Worm (Caenorhabditis elegans) whole organism, L3 larva: ENCODE data around the gene hhat-2.

Experiments used
- R02D3.7 ChIP-seq: fragments of 150-350 bp; optimal IDR thresholded peaks from 2 replicates; lab custom pipeline; 2014; ENCODE audit warnings: missing biosample characterization, missing genetic modification characterization
- ama-1 ChIP-seq: fragments of 150-350 bp; optimal IDR thresholded peaks from 2 replicates; lab custom pipeline; 2018
- ceh-16 ChIP-seq: sonication (generic microtip); optimal IDR thresholded peaks from 2 replicates; lab custom pipeline; 2017; ENCODE audit warnings: missing biosample characterization, missing genetic modification characterization
- ceh-82 ChIP-seq: fragments of 150-350 bp; optimal IDR thresholded peaks from 2 replicates; lab custom pipeline; 2014; ENCODE audit warnings: missing biosample characterization, missing genetic modification characterization
- ceh-9 ChIP-seq: sonication (generic microtip); optimal IDR thresholded peaks from 2 replicates; lab custom pipeline; 2018; ENCODE audit warnings: missing biosample characterization, missing genetic modification characterization
- daf-12 ChIP-seq: fragments of 150-350 bp; optimal IDR thresholded peaks from 2 replicates; lab custom pipeline; 2014; ENCODE audit warnings: missing biosample characterization, missing genetic modification reagents, missing genetic modification characterization
- egl-5 ChIP-seq: fragments of 150-350 bp; optimal IDR thresholded peaks from 2 replicates; lab custom pipeline; 2017; ENCODE audit warnings: missing biosample characterization, missing genetic modification reagents, missing genetic modification characterization, inconsistent platforms
- elt-1 ChIP-seq: fragments of 150-350 bp; optimal IDR thresholded peaks from 2 replicates; lab custom pipeline; 2014; ENCODE audit warnings: missing biosample characterization, missing genetic modification characterization
- eor-1 ChIP-seq, 2 experiments: fragments of 150-350 bp; optimal IDR thresholded peaks; 2 replicates each; lab custom pipeline; 2014 to 2018; ENCODE audit warnings: missing biosample characterization in 2 of 2, missing genetic modification characterization in 2 of 2
- fkh-10 ChIP-seq: sonication (generic microtip); optimal IDR thresholded peaks from 2 replicates; lab custom pipeline; 2017; ENCODE audit warnings: missing biosample characterization, missing genetic modification reagents, missing genetic modification characterization
- fkh-2 ChIP-seq: fragments of 150-350 bp; optimal IDR thresholded peaks from 2 replicates; lab custom pipeline; 2014; ENCODE audit warnings: missing biosample characterization, missing genetic modification reagents, missing genetic modification characterization
- fos-1 ChIP-seq: fragments of 150-350 bp; optimal IDR thresholded peaks from 2 replicates; lab custom pipeline; 2014; ENCODE audit warnings: missing biosample characterization, missing genetic modification characterization
- hmg-11 ChIP-seq: sonication (generic microtip); optimal IDR thresholded peaks from 2 replicates; lab custom pipeline; 2016; ENCODE audit warnings: missing genetic modification characterization, missing compliant biosample characterization
- jun-1 ChIP-seq: fragments of 150-350 bp; optimal IDR thresholded peaks from 2 replicates; lab custom pipeline; 2014; ENCODE audit warnings: missing biosample characterization, missing genetic modification reagents, missing genetic modification characterization
- lin-39 ChIP-seq: fragments of 150-350 bp; optimal IDR thresholded peaks from 2 replicates; lab custom pipeline; 2018; ENCODE audit warnings: missing biosample characterization, missing genetic modification reagents, missing genetic modification characterization
- mdl-1 ChIP-seq: fragments of 150-350 bp; optimal IDR thresholded peaks from 2 replicates; lab custom pipeline; 2014; ENCODE audit warnings: missing biosample characterization, missing genetic modification characterization
- nfya-1 ChIP-seq: sonication (generic microtip); optimal IDR thresholded peaks from 2 replicates; lab custom pipeline; 2017; ENCODE audit warnings: missing genetic modification characterization, mild to moderate bottlenecking, missing compliant biosample characterization, antibody characterized with exemption, moderate library complexity; ENCODE audit not compliant: insufficient read depth
- nhr-11 ChIP-seq: fragments of 150-350 bp; optimal IDR thresholded peaks from 2 replicates; lab custom pipeline; 2014; ENCODE audit warnings: missing biosample characterization, missing genetic modification characterization
- nhr-12 ChIP-seq: fragments of 150-350 bp; optimal IDR thresholded peaks from 2 replicates; lab custom pipeline; 2014; ENCODE audit warnings: missing biosample characterization, missing genetic modification characterization
- nhr-25 ChIP-seq: sonication (generic microtip); optimal IDR thresholded peaks from 2 replicates; lab custom pipeline; 2017; ENCODE audit warnings: missing biosample characterization, missing genetic modification characterization
- nhr-28 ChIP-seq: fragments of 150-350 bp; optimal IDR thresholded peaks from 2 replicates; lab custom pipeline; 2014; ENCODE audit warnings: missing biosample characterization, missing genetic modification characterization
- nhr-43 ChIP-seq: sonication (generic microtip); optimal IDR thresholded peaks from 2 replicates; lab custom pipeline; 2016; ENCODE audit warnings: mild to moderate bottlenecking, missing genetic modification characterization, missing compliant biosample characterization; ENCODE audit not compliant: poor library complexity, severe bottlenecking
- nhr-67 ChIP-seq: fragments of 150-350 bp; optimal IDR thresholded peaks from 2 replicates; lab custom pipeline; 2014; ENCODE audit warnings: missing biosample characterization, missing genetic modification characterization
- nhr-77 ChIP-seq: fragments of 150-350 bp; optimal IDR thresholded peaks from 2 replicates; lab custom pipeline; 2014; ENCODE audit warnings: missing biosample characterization, missing genetic modification characterization
- pqm-1 ChIP-seq: fragments of 150-350 bp; optimal IDR thresholded peaks from 2 replicates; lab custom pipeline; 2017; ENCODE audit warnings: missing biosample characterization, missing genetic modification characterization, inconsistent platforms
- sea-2 ChIP-seq: fragments of 150-350 bp; sonication (generic microtip); optimal IDR thresholded peaks from 4 replicates; lab custom pipeline; 2014; ENCODE audit warnings: missing biosample characterization, missing genetic modification reagents, missing genetic modification characterization
- skn-1 ChIP-seq: fragments of 150-350 bp; optimal IDR thresholded peaks from 2 replicates; lab custom pipeline; 2014; ENCODE audit warnings: missing biosample characterization, missing genetic modification characterization
- snpc-4 ChIP-seq: fragments of 150-350 bp; optimal IDR thresholded peaks from 2 replicates; lab custom pipeline; 2014; ENCODE audit warnings: missing biosample characterization, missing genetic modification characterization
- tbx-2 ChIP-seq: sonication (generic microtip); optimal IDR thresholded peaks from 2 replicates; lab custom pipeline; 2016; ENCODE audit warnings: mild to moderate bottlenecking, missing genetic modification characterization, missing compliant biosample characterization
- unc-39 ChIP-seq: sonication (generic microtip); optimal IDR thresholded peaks from 4 replicates; lab custom pipeline; 2017; ENCODE audit warnings: missing biosample characterization, missing genetic modification characterization
- unc-62 ChIP-seq: fragments of 150-350 bp; sonication (generic microtip); optimal IDR thresholded peaks from 4 replicates; lab custom pipeline; 2014; ENCODE audit warnings: missing biosample characterization, missing genetic modification reagents, missing genetic modification characterization
- zag-1 ChIP-seq: fragments of 150-350 bp; optimal IDR thresholded peaks from 2 replicates; lab custom pipeline; 2014; ENCODE audit warnings: missing biosample characterization, missing genetic modification characterization
- ztf-11 ChIP-seq: fragments of 150-350 bp; optimal IDR thresholded peaks from 2 replicates; lab custom pipeline; 2014; ENCODE audit warnings: missing biosample characterization, missing genetic modification characterization
- ztf-4 ChIP-seq: fragments of 150-350 bp; optimal IDR thresholded peaks from 2 replicates; lab custom pipeline; 2014; ENCODE audit warnings: missing biosample characterization, missing genetic modification characterization

The hhat-2 gene

ce11 chrIV:14824201-14824600 lies 4.7 kb downstream of the hhat-2 start:
- TF ChIP-seq tbx-2 (tag; lab: Kevin White, UChicago): no peak
- no peak for TF ChIP-seq ztf-4
- TF ChIP-seq fkh-10: no peak
- no peak for TF ChIP-seq nhr-77 (tag; lab: Kevin White, UChicago)
- TF ChIP-seq snpc-4 (tag; lab: Kevin White, UChicago): no peak
- no peak for TF ChIP-seq egl-5
- TF ChIP-seq mdl-1 (tag; lab: Kevin White, UChicago): no peak
- TF ChIP-seq zag-1: no peak
- no peak for TF ChIP-seq unc-39
- TF ChIP-seq ceh-9 (tag; lab: Kevin White, UChicago): no peak
- TF ChIP-seq nhr-11: no peak
- no peak for TF ChIP-seq fos-1
- TF ChIP-seq jun-1: no peak
- TF ChIP-seq ceh-82: no peak
- no peak for TF ChIP-seq fkh-2 (tag; lab: Kevin White, UChicago)
- no peak for TF ChIP-seq sea-2 (GFP tag; lab: Kevin White, UChicago)

DNA sequence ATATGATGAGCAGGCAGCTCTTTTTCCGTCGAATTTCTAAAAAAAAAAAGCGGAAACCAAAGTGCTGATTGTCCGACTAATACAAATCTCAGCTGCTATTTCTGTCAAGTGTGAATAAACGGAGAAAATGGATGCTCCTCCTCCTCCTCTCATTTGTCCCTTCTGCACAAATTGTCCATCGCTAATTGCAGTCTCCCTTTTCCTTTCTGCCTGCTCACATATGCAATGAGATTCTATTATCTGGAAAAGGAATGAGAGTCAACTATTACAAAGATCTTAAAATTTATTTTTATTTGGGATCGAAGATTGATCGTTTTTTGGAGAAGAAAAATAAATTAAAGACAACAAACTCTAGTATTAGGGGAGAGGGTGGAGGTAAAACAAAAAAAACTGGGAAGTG lies 6.7 kb downstream of the hhat-2 start:
- TF ChIP-seq nhr-43 (tag; lab: Kevin White, UChicago) (peak; percentile 50), skn-1 (tag; lab: Kevin White, UChicago) (peak; percentile 9), fkh-10 (no peak), ceh-82 (peak; percentile 3), daf-12 (tag; lab: Kevin White, UChicago) (no peak), pqm-1 (tag; lab: Kevin White, UChicago) (peak; percentile 14), mdl-1 (tag; lab: Kevin White, UChicago) (no peak), lin-39 (no peak), nhr-28 (tag; lab: Kevin White, UChicago) (no peak), nhr-77 (tag; lab: Kevin White, UChicago) (no peak), unc-62 (GFP tag; lab: Kevin White, UChicago) (no peak), nhr-25 (tag; lab: Kevin White, UChicago) (no peak), ztf-11 (tag; lab: Kevin White, UChicago) (no peak), ama-1 (lab: Kevin White, UChicago) (peak; percentile 62)

DNA sequence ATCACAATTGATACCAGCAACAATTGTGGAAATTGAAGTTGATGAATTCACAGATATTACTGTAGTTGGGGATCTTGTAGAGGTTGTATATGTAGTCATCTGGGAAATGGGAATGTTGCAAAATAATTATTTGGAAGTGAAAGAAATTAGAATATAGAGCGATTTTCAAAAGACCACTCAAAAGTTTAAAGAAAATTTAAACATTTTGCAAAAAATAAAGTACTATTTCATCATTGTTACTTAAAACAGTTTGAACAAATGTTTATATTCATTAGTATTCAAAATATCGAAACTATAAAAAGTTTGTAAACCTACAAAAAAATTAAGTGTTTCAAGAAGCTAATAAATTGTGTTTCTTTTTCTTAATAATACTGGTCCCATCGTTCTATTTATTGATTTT lies 12.6 kb downstream of the hhat-2 start, which contains the start of gene Y57G11C.46:
Gene Y57G11C.46, minus strand, starts transcription at position 101 of the 400 bp plus-strand sequence.
- TF ChIP-seq hmg-11 (tag; lab: Kevin White, UChicago) (no peak), fkh-2 (tag; lab: Kevin White, UChicago) (no peak)
- TF ChIP-seq, all 47 proteins: peak for 0

- peak; percentile 3 for TF ChIP-seq lin-39
- TF ChIP-seq elt-1 (tag; lab: Kevin White, UChicago): no peak
Observed at ce11 chrIV:14806903-14807302, 22.0 kb downstream of the hhat-2 start, which contains the start of gene oig-5. Gene oig-5, plus strand, starts transcription at chrIV:14807203.

DNA sequence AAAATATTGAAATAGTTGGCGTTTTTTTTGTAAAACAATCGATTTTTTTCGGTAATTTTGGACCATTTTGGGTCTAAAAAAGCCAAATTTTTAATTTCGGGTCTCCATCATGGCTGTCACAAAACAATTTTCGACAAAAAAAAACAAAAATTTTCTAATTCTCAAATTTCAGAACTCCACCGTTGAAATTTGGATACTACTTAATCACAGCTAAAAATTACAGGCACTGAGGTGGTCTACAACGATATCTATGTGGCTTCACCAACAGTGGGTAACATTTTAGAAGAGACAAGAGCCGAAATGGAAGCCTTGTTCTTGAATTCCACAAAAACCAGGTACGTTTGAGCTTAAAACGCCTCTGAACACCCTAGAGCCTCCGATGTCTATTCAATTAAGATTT lies 26.6 kb downstream of the hhat-2 start, which contains the start of gene Y57G11C.1142:
Gene Y57G11C.1142, plus strand, starts transcription at position 301 of the 400 bp plus-strand sequence.
- TF ChIP-seq nhr-67 (tag; lab: Kevin White, UChicago) (no peak), nhr-77 (tag; lab: Kevin White, UChicago) (no peak), ztf-11 (tag; lab: Kevin White, UChicago) (no peak), ceh-9 (tag; lab: Kevin White, UChicago) (no peak), ceh-16 (tag; lab: Kevin White, UChicago) (no peak), nhr-28 (tag; lab: Kevin White, UChicago) (no peak), snpc-4 (tag; lab: Kevin White, UChicago) (no peak), jun-1 (no peak), R02D3.7 (tag; lab: Kevin White, UChicago) (no peak), eor-1 (tag; optimal IDR thresholded peaks at IDR 0.05; lab: Kevin White, UChicago) (no peak), pqm-1 (tag; lab: Kevin White, UChicago) (no peak), hmg-11 (tag; lab: Kevin White, UChicago) (no peak), nhr-12 (tag; lab: Kevin White, UChicago) (no peak), elt-1 (tag; lab: Kevin White, UChicago) (no peak)

DNA sequence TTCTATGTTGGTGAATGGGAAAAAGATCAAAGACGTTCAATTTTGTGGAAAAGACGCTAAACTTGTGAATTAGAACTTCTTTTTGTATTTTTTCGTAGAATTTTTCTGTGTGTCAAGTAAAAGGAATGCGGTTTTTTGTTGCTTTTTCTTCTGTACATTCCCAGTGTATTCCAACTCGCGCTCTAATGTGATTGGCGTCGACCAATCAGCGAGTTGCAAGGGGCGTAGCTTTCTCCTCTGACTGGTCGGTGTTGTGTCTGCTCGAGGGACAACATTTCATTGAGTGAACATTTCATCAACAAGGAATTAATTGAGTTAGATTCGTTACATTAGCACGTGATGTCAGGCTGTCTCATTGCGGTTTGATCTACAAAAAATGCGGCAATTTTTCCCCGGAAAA lies 28.0 kb downstream of the hhat-2 start:
- TF ChIP-seq fos-1: no peak
- TF ChIP-seq nfya-1: peak; percentile 57
- TF ChIP-seq, all 47 proteins: peak for 1
